Worm (Caenorhabditis elegans) whole organism, mixed stage, embryonic: ENCODE results near the gene dnj-3.
A peak's percentile ranks its signal among the peaks of the same experiment; 100 is the strongest.

Source experiments
- M03D4.4 ChIP-seq: sonication (generic microtip); optimal IDR thresholded peaks from 2 replicates; lab custom pipeline; 2017; ENCODE audit warnings: mild to moderate bottlenecking, missing genetic modification characterization, missing compliant biosample characterization
- ceh-39 ChIP-seq: fragments of 150-350 bp; optimal IDR thresholded peaks from 2 replicates; lab custom pipeline; 2014; ENCODE audit warnings: missing biosample characterization, missing genetic modification characterization
- ceh-83 ChIP-seq: fragments of 200-800 bp; sonication (Bioruptor generic); optimal IDR thresholded peaks from 2 replicates; lab custom pipeline; 2018; ENCODE audit warnings: mild to moderate bottlenecking, missing genetic modification characterization, missing compliant biosample characterization
- ces-1 ChIP-seq: fragments of 150-350 bp; optimal IDR thresholded peaks from 2 replicates; lab custom pipeline; 2014; ENCODE audit warnings: missing biosample characterization, missing genetic modification reagents, missing genetic modification characterization
- drap-1 ChIP-seq: fragments of 200-800 bp; sonication (Bioruptor generic); optimal IDR thresholded peaks from 3 replicates; lab custom pipeline; 2018; ENCODE audit warnings: mild to moderate bottlenecking, missing genetic modification characterization, missing compliant biosample characterization
- elt-1 ChIP-seq: sonication (generic microtip); optimal IDR thresholded peaks from 2 replicates; lab custom pipeline; 2017; ENCODE audit warnings: missing genetic modification characterization, mild to moderate bottlenecking, missing compliant biosample characterization, antibody characterized with exemption, moderate library complexity, borderline replicate concordance; ENCODE audit not compliant: insufficient read depth
- elt-3 ChIP-seq: fragments of 150-350 bp; optimal IDR thresholded peaks from 2 replicates; lab custom pipeline; 2014; ENCODE audit warnings: missing biosample characterization, missing genetic modification characterization
- flh-1 ChIP-seq: fragments of 200-800 bp; sonication (Bioruptor generic); optimal IDR thresholded peaks from 2 replicates; lab custom pipeline; 2018; ENCODE audit warnings: mild to moderate bottlenecking, missing genetic modification characterization, moderate library complexity, missing compliant biosample characterization
- ham-2 ChIP-seq: fragments of 200-800 bp; sonication (Bioruptor generic); optimal IDR thresholded peaks from 2 replicates; lab custom pipeline; 2018; ENCODE audit warnings: mild to moderate bottlenecking, missing genetic modification characterization, missing compliant biosample characterization
- hlh-1 ChIP-seq: fragments of 150-350 bp; optimal IDR thresholded peaks from 2 replicates; lab custom pipeline; 2014; ENCODE audit warnings: missing biosample characterization, missing genetic modification reagents, missing genetic modification characterization
- lin-13 ChIP-seq: fragments of 150-350 bp; optimal IDR thresholded peaks from 2 replicates; lab custom pipeline; 2014; ENCODE audit warnings: missing biosample characterization, missing genetic modification characterization
- lin-32 ChIP-seq: fragments of 200-800 bp; sonication (Bioruptor generic); optimal IDR thresholded peaks from 2 replicates; lab custom pipeline; 2018; ENCODE audit warnings: mild to moderate bottlenecking, missing genetic modification characterization, missing compliant biosample characterization
- lsy-2 ChIP-seq: fragments of 150-350 bp; optimal IDR thresholded peaks from 2 replicates; lab custom pipeline; 2014; ENCODE audit warnings: missing biosample characterization, missing genetic modification characterization
- mab-5 ChIP-seq: fragments of 150-350 bp; optimal IDR thresholded peaks from 2 replicates; lab custom pipeline; 2014; ENCODE audit warnings: missing biosample characterization, missing genetic modification characterization
- mep-1 ChIP-seq: fragments of 150-350 bp; optimal IDR thresholded peaks from 2 replicates; lab custom pipeline; 2017; ENCODE audit warnings: missing biosample characterization, missing genetic modification reagents, missing genetic modification characterization, inconsistent platforms
- mls-2 ChIP-seq: sonication (generic microtip); optimal IDR thresholded peaks from 2 replicates; lab custom pipeline; 2016; ENCODE audit warnings: mild to moderate bottlenecking, missing genetic modification characterization, moderate library complexity, missing compliant biosample characterization
- nhr-12 ChIP-seq: fragments of 150-350 bp; optimal IDR thresholded peaks from 2 replicates; lab custom pipeline; 2014; ENCODE audit warnings: missing biosample characterization, missing genetic modification characterization
- nhr-2 ChIP-seq: fragments of 150-350 bp; optimal IDR thresholded peaks from 2 replicates; lab custom pipeline; 2014; ENCODE audit warnings: missing biosample characterization, missing genetic modification characterization
- nhr-237 ChIP-seq: fragments of 150-350 bp; optimal IDR thresholded peaks from 2 replicates; lab custom pipeline; 2014; ENCODE audit warnings: missing biosample characterization, missing genetic modification characterization
- nhr-28 ChIP-seq: fragments of 150-350 bp; optimal IDR thresholded peaks from 2 replicates; lab custom pipeline; 2014; ENCODE audit warnings: missing biosample characterization, missing genetic modification characterization
- nhr-76 ChIP-seq: sonication (generic microtip); optimal IDR thresholded peaks from 2 replicates; lab custom pipeline; 2017; ENCODE audit warnings: missing biosample characterization, missing genetic modification characterization
- pha-4 ChIP-seq: fragments of 150-350 bp; optimal IDR thresholded peaks from 2 replicates; lab custom pipeline; 2018; ENCODE audit warnings: missing biosample characterization, missing genetic modification reagents, missing genetic modification characterization
- sem-2 ChIP-seq: fragments of 200-800 bp; sonication (Bioruptor generic); optimal IDR thresholded peaks from 2 replicates; lab custom pipeline; 2018; ENCODE audit warnings: mild to moderate bottlenecking, missing genetic modification characterization, missing compliant biosample characterization
- snpc-4 ChIP-seq: fragments of 150-350 bp; optimal IDR thresholded peaks from 2 replicates; lab custom pipeline; 2014; ENCODE audit warnings: missing biosample characterization, missing genetic modification characterization
- tbx-8 ChIP-seq: fragments of 200-800 bp; sonication (Bioruptor generic); optimal IDR thresholded peaks from 2 replicates; lab custom pipeline; 2018; ENCODE audit warnings: mild to moderate bottlenecking, missing genetic modification characterization, moderate library complexity, missing compliant biosample characterization
- unc-120 ChIP-seq: sonication (generic microtip); optimal IDR thresholded peaks from 2 replicates; lab custom pipeline; 2017; ENCODE audit warnings: missing genetic modification characterization, missing compliant biosample characterization; ENCODE audit not compliant: poor library complexity, severe bottlenecking
- unc-39 ChIP-seq: fragments of 150-350 bp; optimal IDR thresholded peaks from 2 replicates; lab custom pipeline; 2014; ENCODE audit warnings: missing biosample characterization, missing genetic modification characterization
- unc-62 ChIP-seq: fragments of 150-350 bp; optimal IDR thresholded peaks from 2 replicates; lab custom pipeline; 2014; ENCODE audit warnings: missing biosample characterization, missing genetic modification reagents, missing genetic modification characterization
- zip-8 ChIP-seq: fragments of 150-350 bp; optimal IDR thresholded peaks from 2 replicates; lab custom pipeline; 2014; ENCODE audit warnings: missing biosample characterization, missing genetic modification characterization
- ztf-11 ChIP-seq: fragments of 150-350 bp; optimal IDR thresholded peaks from 2 replicates; lab custom pipeline; 2014; ENCODE audit warnings: missing biosample characterization, missing genetic modification characterization

dnj-3 gene

ce11 chrV:15052368-15052767 lies 16.1 kb upstream of the dnj-3 start, which contains the start of the genes fbxa-82 and C25D7.5:
TSS of gene fbxa-82 (minus strand) at chrV:15052530.
TSS of gene C25D7.5 (plus strand) at chrV:15052650.
- TF ChIP-seq unc-120: no peak

ce11 chrV:15054733-15055132 lies 13.7 kb upstream of the dnj-3 start:
- TF ChIP-seq ces-1 (GFP tag; lab: Kevin White, UChicago) (no peak), zip-8 (tag; lab: Kevin White, UChicago) (peak; percentile 61)

ce11 chrV:15055873-15056272 lies 12.6 kb upstream of the dnj-3 start, which contains the start of gene C25D7.16:
TSS of gene C25D7.16 (plus strand) at chrV:15056173.
- TF ChIP-seq ham-2 (no peak), nhr-237 (tag; lab: Kevin White, UChicago) (no peak), ceh-39 (no peak), snpc-4 (tag; lab: Kevin White, UChicago) (no peak), elt-3 (tag; lab: Kevin White, UChicago) (no peak), flh-1 (no peak), drap-1 (GFP tag; lab: Kevin White, UChicago) (no peak), zip-8 (tag; lab: Kevin White, UChicago) (no peak), mls-2 (tag; lab: Kevin White, UChicago) (no peak), unc-62 (GFP tag; lab: Kevin White, UChicago) (no peak), lin-32 (no peak), pha-4 (tag; lab: Kevin White, UChicago) (no peak), nhr-76 (tag; lab: Kevin White, UChicago) (no peak), unc-39 (tag; lab: Kevin White, UChicago) (no peak), hlh-1 (no peak)

ce11 chrV:15056346-15056839 lies 12.1 kb upstream of the dnj-3 start:
- TF ChIP-seq nhr-28 (tag; lab: Kevin White, UChicago) (no peak), ceh-83 (GFP tag; lab: Kevin White, UChicago) (no peak)

- TF ChIP-seq mls-2 (tag; lab: Kevin White, UChicago): no peak
- no peak for TF ChIP-seq nhr-28 (tag; lab: Kevin White, UChicago)
- no peak for TF ChIP-seq elt-1 (tag; lab: Kevin White, UChicago)
- TF ChIP-seq ces-1 (GFP tag; lab: Kevin White, UChicago): no peak
- no peak for TF ChIP-seq nhr-2
- no peak for TF ChIP-seq lsy-2 (tag; lab: Kevin White, UChicago)
- no peak for TF ChIP-seq nhr-76 (tag; lab: Kevin White, UChicago)
- TF ChIP-seq mep-1 (tag; lab: Kevin White, UChicago): no peak
- no peak for TF ChIP-seq mab-5 (tag; lab: Kevin White, UChicago)
- no peak for TF ChIP-seq ceh-83 (GFP tag; lab: Kevin White, UChicago)
- no peak for TF ChIP-seq sem-2
- TF ChIP-seq ceh-39: no peak
- TF ChIP-seq nhr-237 (tag; lab: Kevin White, UChicago): no peak
- TF ChIP-seq snpc-4 (tag; lab: Kevin White, UChicago): no peak
Measured at ce11 chrV:15057724-15058123, 10.8 kb upstream of the dnj-3 start.

ce11 chrV:15058423-15058822 lies 10.1 kb upstream of the dnj-3 start:
- TF ChIP-seq zip-8 (tag; lab: Kevin White, UChicago) (no peak), lsy-2 (tag; lab: Kevin White, UChicago) (no peak), M03D4.4 (tag; lab: Kevin White, UChicago) (no peak), hlh-1 (no peak), pha-4 (tag; lab: Kevin White, UChicago) (no peak), nhr-12 (tag; lab: Kevin White, UChicago) (no peak), nhr-76 (tag; lab: Kevin White, UChicago) (no peak), unc-120 (no peak), ztf-11 (tag; lab: Kevin White, UChicago) (no peak), ham-2 (no peak), tbx-8 (GFP tag; lab: Kevin White, UChicago) (no peak), sem-2 (no peak), lin-13 (tag; lab: Kevin White, UChicago) (no peak)
